Worm (Caenorhabditis elegans): ENCODE results near the gene F32D8.5.

- TF ChIP-seq flt-1 (GFP tag; IDR thresholded peaks at IDR 0.05), result no peak
- TF ChIP-seq ama-1 (optimal IDR thresholded peaks at IDR 0.05), result no peak
- no peak for TF ChIP-seq ets-7 (tag; optimal IDR thresholded peaks at IDR 0.05)
- TF ChIP-seq ceh-13 (GFP tag; optimal IDR thresholded peaks at IDR 0.05), result no peak
- TF ChIP-seq hmbx-1 (tag; optimal IDR thresholded peaks at IDR 0.05), result no peak
- no peak for TF ChIP-seq tbx-11 (GFP tag; IDR thresholded peaks at IDR 0.05)
- no peak for TF ChIP-seq B0310.2 (tag; optimal IDR thresholded peaks at IDR 0.05)
These were observed 8.2 kb upstream of the F32D8.5 start, which contains the start of gene F32D8.3 for ce11 chrV:10886405-10886887.
